Worm (Caenorhabditis elegans): ENCODE measurements around the gene srsx-11.

- TF ChIP-seq ces-1 (GFP tag; optimal IDR thresholded peaks at IDR 0.05) (no peak), unc-130 (tag; optimal IDR thresholded peaks at IDR 0.05) (no peak), skn-1 (tag; optimal IDR thresholded peaks at IDR 0.05) (no peak), pqm-1 (tag; optimal IDR thresholded peaks at IDR 0.05) (no peak), ets-5 (GFP tag; IDR thresholded peaks at IDR 0.05) (no peak), aha-1 (tag; optimal IDR thresholded peaks at IDR 0.05) (no peak), lin-15B (tag; optimal IDR thresholded peaks at IDR 0.05) (no peak), aly-2 (tag; optimal IDR thresholded peaks at IDR 0.05) (no peak), isw-1 (GFP tag; IDR thresholded peaks at IDR 0.05) (no peak), zag-1 (tag; optimal IDR thresholded peaks at IDR 0.05) (no peak)
Measured at ce11 chrV:4975140-4975539, 3.8 kb downstream of the srsx-11 start, which contains the start of gene F26G5.1.

Data from whole organism, L1 larva.